Worm (Caenorhabditis elegans) whole organism, young adult: ENCODE measurements around the gene ceh-10.

Source experiments
- F22D6.2 ChIP-seq: sonication (generic microtip); optimal IDR thresholded peaks from 2 replicates; lab custom pipeline; 2016; ENCODE audit warnings: mild to moderate bottlenecking, missing genetic modification characterization, missing compliant biosample characterization
- dpl-1 ChIP-seq: fragments of 150-350 bp; optimal IDR thresholded peaks from 2 replicates; lab custom pipeline; 2014; ENCODE audit warnings: missing biosample characterization, missing genetic modification reagents, missing genetic modification characterization
- nfya-2 ChIP-seq: fragments of 200-800 bp; sonication (Bioruptor generic); IDR thresholded peaks from 2 replicates; pipeline ENCODE4 v1.3.6; 2022; ENCODE audit warnings: missing genetic modification reagents, missing genetic modification characterization, missing compliant biosample characterization
- somi-1 ChIP-seq: fragments of 200-800 bp; sonication (Bioruptor generic); optimal IDR thresholded peaks from 2 replicates; lab custom pipeline; 2018; ENCODE audit warnings: mild to moderate bottlenecking, missing genetic modification characterization, missing compliant biosample characterization
- tbx-9 ChIP-seq: sonication (generic microtip); optimal IDR thresholded peaks from 2 replicates; lab custom pipeline; 2016; ENCODE audit warnings: borderline replicate concordance, missing genetic modification characterization, inconsistent platforms, missing compliant biosample characterization

DNA sequence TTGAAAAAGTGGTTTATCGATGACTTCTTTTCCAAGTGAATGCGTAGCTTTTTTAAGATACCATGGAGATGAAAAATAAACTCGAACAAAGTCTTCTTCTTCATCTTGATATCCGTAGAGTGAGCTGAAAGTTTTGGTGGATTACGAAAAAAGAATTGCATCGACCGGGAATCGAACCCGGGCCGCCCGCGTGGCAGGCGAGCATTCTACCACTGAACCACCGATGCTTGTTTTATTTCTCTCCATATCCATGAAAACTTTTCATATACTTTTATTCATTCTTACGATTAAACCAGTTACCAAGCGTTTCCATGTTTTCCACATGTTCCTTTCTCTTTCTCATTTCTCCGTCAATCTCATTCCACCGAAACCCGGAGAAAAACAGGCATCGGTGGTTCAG lies 16.8 kb upstream of the ceh-10 start:
- TF ChIP-seq tbx-9 (no peak), somi-1 (no peak), dpl-1 (GFP tag; lab: Kevin White, UChicago) (no peak), F22D6.2 (tag; lab: Kevin White, UChicago) (no peak), nfya-2 (no peak)
